Fruit fly (Drosophila melanogaster) whole organism, embryonic: ENCODE measurements around the gene beta4GalT7.

Source experiments
- BEAF-32 ChIP-seq: fragments of 200-800 bp; sonication (Bioruptor generic); optimal IDR thresholded peaks from 3 replicates; lab custom pipeline; 2017; ENCODE audit warnings: missing biosample characterization, missing genetic modification characterization, mild to moderate bottlenecking, moderate library complexity, missing genetic modification reagents
- C15 ChIP-seq: fragments of 200-800 bp; sonication (Bioruptor generic); IDR thresholded peaks from 3 replicates; pipeline ENCODE4 v1.3.6; 2022; ENCODE audit warnings: missing biosample characterization, missing genetic modification characterization
- CG10267 ChIP-seq: fragments of 200-800 bp; sonication (Bioruptor generic); optimal IDR thresholded peaks from 2 replicates; lab custom pipeline; 2018; ENCODE audit warnings: missing biosample characterization, mild to moderate bottlenecking, missing genetic modification characterization, moderate library complexity
- CG10366 ChIP-seq: fragments of 200-800 bp; sonication (Bioruptor generic); IDR thresholded peaks from 2 replicates; pipeline ENCODE4 v1.3.6; 2022; ENCODE audit warnings: missing biosample characterization, missing genetic modification characterization
- CG10431 ChIP-seq: fragments of 200-800 bp; sonication (Bioruptor generic); optimal IDR thresholded peaks from 3 replicates; lab custom pipeline; 2018; ENCODE audit warnings: missing biosample characterization, mild to moderate bottlenecking, missing genetic modification characterization
- CG13287 ChIP-seq: fragments of 200-800 bp; sonication (Bioruptor generic); IDR thresholded peaks from 2 replicates; pipeline ENCODE4 v1.3.6; 2022; ENCODE audit warnings: missing biosample characterization, missing genetic modification characterization; ENCODE audit not compliant: partially characterized antibody
- CG14710 ChIP-seq: fragments of 200-800 bp; sonication (Bioruptor generic); optimal IDR thresholded peaks from 3 replicates; lab custom pipeline; 2019; ENCODE audit warnings: missing biosample characterization, mild to moderate bottlenecking, missing genetic modification characterization, moderate library complexity
- CG1603 ChIP-seq: fragments of 200-800 bp; sonication (Bioruptor generic); optimal IDR thresholded peaks from 2 replicates; lab custom pipeline; 2019; ENCODE audit warnings: missing biosample characterization, mild to moderate bottlenecking, missing genetic modification characterization, moderate library complexity
- CG16863 ChIP-seq: fragments of 200-800 bp; sonication (Bioruptor generic); optimal IDR thresholded peaks from 3 replicates; lab custom pipeline; 2016; ENCODE audit warnings: missing biosample characterization, missing genetic modification characterization
- CG2116 ChIP-seq: fragments of 200-800 bp; sonication (Bioruptor generic); optimal IDR thresholded peaks from 3 replicates; lab custom pipeline; 2018; ENCODE audit warnings: missing biosample characterization, mild to moderate bottlenecking, missing genetic modification characterization
- CG32767 ChIP-seq: fragments of 200-800 bp; sonication (Bioruptor generic); IDR thresholded peaks from 2 replicates; pipeline ENCODE4 v1.3.6; 2022; ENCODE audit warnings: missing biosample characterization, missing genetic modification characterization
- CG3281 ChIP-seq: fragments of 200-800 bp; sonication (Bioruptor generic); optimal IDR thresholded peaks from 3 replicates; lab custom pipeline; 2017; ENCODE audit warnings: missing biosample characterization, mild to moderate bottlenecking, missing genetic modification characterization
- CG34376 ChIP-seq: fragments of 200-800 bp; sonication (Bioruptor generic); optimal IDR thresholded peaks from 2 replicates; lab custom pipeline; 2018; ENCODE audit warnings: missing biosample characterization, mild to moderate bottlenecking, missing genetic modification characterization
- CG3838 ChIP-seq: fragments of 200-800 bp; sonication (Bioruptor generic); optimal IDR thresholded peaks from 3 replicates; lab custom pipeline; 2016; ENCODE audit warnings: missing biosample characterization, missing genetic modification characterization
- CG3995 ChIP-seq: fragments of 200-800 bp; sonication (Bioruptor generic); optimal IDR thresholded peaks from 3 replicates; lab custom pipeline; 2016; ENCODE audit warnings: missing biosample characterization, missing genetic modification characterization
- CG8290 ChIP-seq, 3 experiments: fragments of 200-800 bp; sonication (Bioruptor generic); optimal IDR thresholded peaks; 2 replicates each; lab custom pipeline; 2016 to 2019; ENCODE audit warnings: missing biosample characterization in 3 of 3, missing genetic modification characterization in 3 of 3, mild to moderate bottlenecking in 2 of 3, moderate library complexity in 1 of 3
- CG9437 ChIP-seq: fragments of 200-800 bp; sonication (Bioruptor generic); optimal IDR thresholded peaks from 2 replicates; lab custom pipeline; 2018; ENCODE audit warnings: missing biosample characterization, mild to moderate bottlenecking, missing genetic modification characterization
- CG9797 ChIP-seq: fragments of 200-800 bp; sonication (Bioruptor generic); optimal IDR thresholded peaks from 3 replicates; lab custom pipeline; 2018; ENCODE audit warnings: missing biosample characterization, mild to moderate bottlenecking, missing genetic modification characterization
- CHES-1-like ChIP-seq: fragments of 200-800 bp; sonication (Bioruptor generic); optimal IDR thresholded peaks from 2 replicates; lab custom pipeline; 2016; ENCODE audit warnings: missing biosample characterization, missing genetic modification characterization
- Camta ChIP-seq: fragments of 200-800 bp; sonication (Bioruptor generic); optimal IDR thresholded peaks from 2 replicates; lab custom pipeline; 2016; ENCODE audit warnings: missing biosample characterization, missing genetic modification characterization
- CoRest ChIP-seq: fragments of 200-800 bp; sonication (Bioruptor generic); optimal IDR thresholded peaks from 3 replicates; lab custom pipeline; 2018; ENCODE audit warnings: missing biosample characterization, mild to moderate bottlenecking, missing genetic modification characterization, moderate library complexity
- Dp ChIP-seq: fragments of 200-800 bp; sonication (Bioruptor generic); optimal IDR thresholded peaks from 2 replicates; lab custom pipeline; 2018; ENCODE audit warnings: missing biosample characterization, mild to moderate bottlenecking, missing genetic modification characterization, moderate library complexity
- Dref ChIP-seq: fragments of 200-800 bp; sonication (Bioruptor generic); IDR thresholded peaks from 2 replicates; pipeline ENCODE4 v1.3.6; 2022; ENCODE audit warnings: missing biosample characterization, missing genetic modification characterization
- Eip74EF ChIP-seq, 2 experiments: fragments of 200-800 bp in 1 of 2; fragments of >200 bp in 1 of 2; sonication (Bioruptor generic) in 1 of 2; optimal IDR thresholded peaks; 2 replicates each; lab custom pipeline; 2017 to 2019; ENCODE audit warnings: missing biosample characterization in 2 of 2, missing genetic modification characterization in 2 of 2, mild to moderate bottlenecking in 1 of 2, moderate library complexity in 1 of 2
- Ets65A ChIP-seq: fragments of 200-800 bp; sonication (Bioruptor generic); peaks from one replicate; lab custom pipeline; 2016; ENCODE audit warnings: missing biosample characterization, missing genetic modification characterization
- Ets97D ChIP-seq: fragments of 200-800 bp; sonication (Bioruptor generic); optimal IDR thresholded peaks from 3 replicates; lab custom pipeline; 2016; ENCODE audit warnings: missing biosample characterization, missing genetic modification characterization
- Fer1 ChIP-seq: fragments of 200-800 bp; sonication (Bioruptor generic); optimal IDR thresholded peaks from 2 replicates; lab custom pipeline; 2017; ENCODE audit warnings: missing biosample characterization, mild to moderate bottlenecking, missing genetic modification characterization
- HmgZ ChIP-seq: fragments of 200-800 bp; sonication (Bioruptor generic); optimal IDR thresholded peaks from 2 replicates; lab custom pipeline; 2018; ENCODE audit warnings: missing biosample characterization, mild to moderate bottlenecking, missing genetic modification characterization
- Hr3 ChIP-seq: fragments of 200-800 bp; sonication (Bioruptor generic); optimal IDR thresholded peaks from 3 replicates; lab custom pipeline; 2016; ENCODE audit warnings: missing biosample characterization, missing genetic modification characterization
- Myb ChIP-seq: fragments of 200-800 bp; sonication (Bioruptor generic); optimal IDR thresholded peaks from 2 replicates; lab custom pipeline; 2016; ENCODE audit warnings: missing biosample characterization, missing genetic modification characterization
- Scr ChIP-seq: fragments of 200-800 bp; sonication (Bioruptor generic); IDR thresholded peaks from 2 replicates; pipeline ENCODE4 v1.3.6; 2022; ENCODE audit warnings: missing biosample characterization, missing genetic modification characterization; ENCODE audit not compliant: partially characterized antibody
- Vsx1 ChIP-seq: fragments of 200-800 bp; sonication (Bioruptor generic); optimal IDR thresholded peaks from 2 replicates; lab custom pipeline; 2017; ENCODE audit warnings: missing biosample characterization, mild to moderate bottlenecking, missing genetic modification characterization, missing genetic modification reagents
- aop ChIP-seq: fragments of 200-800 bp; sonication (Bioruptor generic); IDR thresholded peaks from 2 replicates; pipeline ENCODE4 v1.3.6; 2022; ENCODE audit warnings: missing biosample characterization, missing genetic modification characterization
- bbx ChIP-seq: fragments of 200-800 bp; sonication (Bioruptor generic); IDR thresholded peaks from 2 replicates; pipeline ENCODE4 v1.3.6; 2022; ENCODE audit warnings: missing biosample characterization, missing genetic modification characterization; ENCODE audit not compliant: partially characterized antibody
- gce ChIP-seq: fragments of 200-800 bp; sonication (Bioruptor generic); IDR thresholded peaks from 3 replicates; pipeline ENCODE4 v1.3.6; 2022; ENCODE audit warnings: missing biosample characterization, missing genetic modification characterization
- grau ChIP-seq: fragments of 200-800 bp; optimal IDR thresholded peaks from 3 replicates; lab custom pipeline; 2019; ENCODE audit warnings: missing biosample characterization, mild to moderate bottlenecking, missing genetic modification characterization, moderate library complexity
- kni ChIP-seq: fragments of 200-800 bp; sonication (Bioruptor generic); optimal IDR thresholded peaks from 3 replicates; lab custom pipeline; 2017; ENCODE audit warnings: mild to moderate bottlenecking, missing biosample characterization, missing genetic modification reagents, missing genetic modification characterization
- mam ChIP-seq: fragments of 200-800 bp; sonication (Bioruptor generic); optimal IDR thresholded peaks from 3 replicates; lab custom pipeline; 2016; ENCODE audit warnings: missing biosample characterization, missing genetic modification characterization
- nmo ChIP-seq: fragments of 200-800 bp; sonication (Bioruptor generic); optimal IDR thresholded peaks from 2 replicates; lab custom pipeline; 2018; ENCODE audit warnings: missing biosample characterization, mild to moderate bottlenecking, missing genetic modification characterization, moderate library complexity
- nom ChIP-seq: fragments of 200-800 bp; sonication (Bioruptor generic); optimal IDR thresholded peaks from 2 replicates; lab custom pipeline; 2017; ENCODE audit warnings: missing biosample characterization, missing genetic modification characterization, mild to moderate bottlenecking, moderate library complexity, missing genetic modification reagents
- phol ChIP-seq: fragments of 200-800 bp; sonication (Bioruptor generic); optimal IDR thresholded peaks from 3 replicates; lab custom pipeline; 2018; ENCODE audit warnings: missing biosample characterization, mild to moderate bottlenecking, missing genetic modification characterization, moderate library complexity
- pum ChIP-seq: fragments of 200-800 bp; sonication (Bioruptor generic); optimal IDR thresholded peaks from 2 replicates; lab custom pipeline; 2016; ENCODE audit warnings: missing biosample characterization, missing genetic modification characterization
- slou ChIP-seq: fragments of 200-800 bp; sonication (Bioruptor generic); optimal IDR thresholded peaks from 3 replicates; lab custom pipeline; 2016; ENCODE audit warnings: missing biosample characterization, missing genetic modification characterization
- stwl ChIP-seq: fragments of 200-800 bp; sonication (Bioruptor generic); optimal IDR thresholded peaks from 3 replicates; lab custom pipeline; 2018; ENCODE audit warnings: missing biosample characterization, mild to moderate bottlenecking, missing genetic modification characterization, moderate library complexity
- sug ChIP-seq: fragments of 200-800 bp; optimal IDR thresholded peaks from 2 replicates; lab custom pipeline; 2019; ENCODE audit warnings: missing biosample characterization, mild to moderate bottlenecking, missing genetic modification characterization, moderate library complexity
- vvl ChIP-seq: fragments of 200-800 bp; sonication (Bioruptor generic); IDR thresholded peaks from 2 replicates; pipeline ENCODE4 v1.3.6; 2022; ENCODE audit warnings: missing biosample characterization, missing genetic modification characterization
- zen ChIP-seq: fragments of 200-800 bp; sonication (Bioruptor generic); optimal IDR thresholded peaks from 3 replicates; lab custom pipeline; 2018; ENCODE audit warnings: missing biosample characterization, mild to moderate bottlenecking, missing genetic modification characterization, moderate library complexity

Gene beta4GalT7

DNA sequence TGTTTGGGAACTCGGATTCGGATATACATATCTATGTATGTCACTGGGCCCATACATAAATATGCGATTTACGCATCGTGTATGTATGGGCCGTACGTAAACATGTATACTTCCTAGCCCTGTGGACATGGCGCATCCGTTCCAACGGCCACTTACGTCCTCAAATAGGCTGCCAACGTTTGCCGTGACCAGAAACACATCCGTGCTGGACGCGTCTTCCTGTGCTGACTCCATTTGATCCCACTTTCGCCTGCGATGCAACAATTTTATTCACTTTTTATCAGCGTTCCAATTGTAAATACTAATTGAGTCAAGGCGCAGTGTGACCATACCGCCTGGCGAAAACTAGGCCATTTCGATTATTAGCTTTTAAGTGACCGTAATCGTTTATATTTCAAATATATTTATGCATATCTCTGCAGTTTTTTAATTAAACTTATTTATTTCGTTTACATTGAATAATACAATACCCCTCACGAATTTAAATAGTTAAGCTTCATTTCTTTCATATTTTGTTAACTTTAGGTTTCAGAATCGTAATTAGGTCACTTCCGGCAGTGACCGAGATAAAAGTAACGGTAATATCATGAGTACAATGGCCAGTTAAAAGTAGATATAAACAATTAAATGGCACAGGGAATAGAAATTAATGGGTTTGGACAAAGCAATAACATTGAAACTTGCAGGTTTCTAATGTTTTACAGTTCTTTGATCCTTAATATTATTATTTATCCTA, 21.9 kb downstream of the beta4GalT7 start, which contains the start of gene 5PtaseI:
Gene 5PtaseI, minus strand, starts transcription at position 336 of the 736 bp plus-strand sequence.
- TF ChIP-seq Ets97D (GFP tag; lab: Kevin White, UChicago), result peak; percentile 81
- TF ChIP-seq stwl (tag; lab: Kevin White, UChicago), result peak; percentile 51
- TF ChIP-seq CG10431 (GFP tag; lab: Kevin White, UChicago), result no peak
- TF ChIP-seq nom (GFP tag; lab: Kevin White, UChicago), result peak; percentile 17
- TF ChIP-seq CG9437 (GFP tag; lab: Kevin White, UChicago), result peak; percentile 37
- no peak for TF ChIP-seq mam (GFP tag; lab: Kevin White, UChicago)
- TF ChIP-seq CG14710 (tag; lab: Kevin White, UChicago), result peak; percentile 19
- 0 out of 2 replicates have a peak, but pooled peaks have one; percentile 47 for TF ChIP-seq CG32767 (GFP tag; lab: Robert Waterston, UW)
- TF ChIP-seq CG8290 (GFP tag; optimal IDR thresholded peaks at IDR 0.05; lab: Kevin White, UChicago), result no peak
- TF ChIP-seq CG8290 (tag; optimal IDR thresholded peaks at IDR 0.05; lab: Kevin White, UChicago), result no peak
- peak; percentile 4 for TF ChIP-seq CHES-1-like (GFP tag; lab: Kevin White, UChicago)
- peak; percentile 48 for TF ChIP-seq CG2116 (GFP tag; lab: Kevin White, UChicago)
- peak; percentile 40 for TF ChIP-seq CoRest (tag; lab: Kevin White, UChicago)
- TF ChIP-seq CG10267 (tag; lab: Kevin White, UChicago), result peak; percentile 9
- TF ChIP-seq Scr, result peak; percentile 28; the same call in 1 of the 2 replicates
- TF ChIP-seq kni (GFP tag; lab: Kevin White, UChicago), result peak; percentile 48
- TF ChIP-seq HmgZ (tag; lab: Kevin White, UChicago), result peak; percentile 28
- peak; percentile 38 for TF ChIP-seq vvl (GFP tag; lab: Robert Waterston, UW)
- peak; percentile 50; the same call in 1 of the 2 replicates for TF ChIP-seq CG13287
- peak; percentile 32; the same call in 1 of the 2 replicates for TF ChIP-seq Dref
- no peak for TF ChIP-seq slou
- 0 out of 2 replicates have a peak, but pooled peaks have one; percentile 8 for TF ChIP-seq bbx (GFP tag; lab: Robert Waterston, UW)
- TF ChIP-seq C15 (GFP tag; lab: Robert Waterston, UW), result no peak
- no peak for TF ChIP-seq aop
- TF ChIP-seq grau (tag; lab: Kevin White, UChicago), result peak; percentile 8
- TF ChIP-seq Camta (GFP tag; lab: Kevin White, UChicago), result no peak
- peak; percentile 86 for TF ChIP-seq Hr3 (GFP tag; lab: Kevin White, UChicago)
- TF ChIP-seq nmo (GFP tag; lab: Kevin White, UChicago), result peak; percentile 7
- peak; percentile 33 for TF ChIP-seq CG1603
- peak; percentile 70 for TF ChIP-seq Vsx1
- TF ChIP-seq gce (GFP tag; lab: Robert Waterston, UW), result no peak
- TF ChIP-seq BEAF-32 (GFP tag; lab: Kevin White, UChicago), result peak; percentile 34
- peak; percentile 1 for TF ChIP-seq Fer1 (GFP tag; lab: Kevin White, UChicago)
- no peak for TF ChIP-seq pum (GFP tag; lab: Kevin White, UChicago)
- peak; percentile 91 for TF ChIP-seq Myb (GFP tag; lab: Kevin White, UChicago)
- TF ChIP-seq phol (tag; lab: Kevin White, UChicago), result peak; percentile 30
- TF ChIP-seq Eip74EF (GFP tag; optimal IDR thresholded peaks at IDR 0.05; lab: Kevin White, UChicago), result peak in 1 of 2 experiments; percentile 52
- TF ChIP-seq sug (tag; lab: Kevin White, UChicago), result peak; percentile 50
- no peak for TF ChIP-seq CG16863 (GFP tag; lab: Kevin White, UChicago)
- TF ChIP-seq CG9797 (GFP tag; lab: Kevin White, UChicago), result peak; percentile 57
- TF ChIP-seq CG3838 (GFP tag; lab: Kevin White, UChicago), result no peak
- TF ChIP-seq CG34376 (GFP tag; lab: Kevin White, UChicago), result peak; percentile 36
- peak; percentile 86 for TF ChIP-seq CG3995 (GFP tag; lab: Kevin White, UChicago)
- peak; percentile 8 for TF ChIP-seq CG3281 (GFP tag; lab: Kevin White, UChicago)
- no peak for TF ChIP-seq CG10366
- peak; percentile 65 for TF ChIP-seq Dp (GFP tag; lab: Kevin White, UChicago)
- peak; percentile 22 for TF ChIP-seq zen (tag; lab: Kevin White, UChicago)
- TF ChIP-seq Ets65A, result peak; percentile 58
